Fruit fly (Drosophila melanogaster): ENCODE measurements around the gene CG13829.

DNA sequence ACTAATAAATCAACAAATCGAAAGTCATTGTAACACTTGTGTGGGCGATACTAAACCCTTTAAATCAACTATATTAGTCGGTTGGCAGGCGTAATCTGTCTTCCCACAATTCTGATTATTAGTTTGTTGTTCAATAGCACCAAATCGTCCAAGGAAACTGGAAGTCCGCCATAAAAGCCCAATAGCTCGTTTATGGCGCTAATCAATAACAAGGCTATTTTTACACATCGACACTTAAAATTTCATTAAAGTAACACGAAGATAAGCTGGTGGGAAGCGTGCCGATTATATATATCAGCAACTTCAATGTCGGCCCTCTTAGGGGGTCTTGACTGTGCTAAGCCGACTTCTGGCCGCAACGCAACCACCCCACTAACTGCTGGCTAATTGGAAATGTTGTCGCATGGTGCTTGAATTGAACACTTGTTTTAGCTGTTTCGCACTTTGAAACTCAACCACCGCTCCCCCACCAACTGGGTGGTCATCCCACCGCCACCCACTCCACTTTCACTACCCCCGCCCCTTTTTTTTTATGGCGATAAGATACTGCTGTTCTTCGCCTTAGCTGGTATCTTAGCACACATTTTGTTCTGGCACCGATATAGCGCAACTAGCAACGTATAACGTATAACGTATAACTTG, 22.0 kb downstream of the CG13829 start:
- TF ChIP-seq topi (GFP tag; optimal IDR thresholded peaks at IDR 0.05) (no peak), Hr4 (GFP tag; optimal IDR thresholded peaks at IDR 0.05) (no peak), net (GFP tag; optimal IDR thresholded peaks at IDR 0.05) (no peak), Lpt (GFP tag; optimal IDR thresholded peaks at IDR 0.05) (no peak), CG16779 (tag; optimal IDR thresholded peaks at IDR 0.05) (no peak), CG8632 (GFP tag; optimal IDR thresholded peaks at IDR 0.05) (no peak), CG31627 (GFP tag; optimal IDR thresholded peaks at IDR 0.05) (no peak), vri (GFP tag; optimal IDR thresholded peaks at IDR 0.05) (no peak), dac (GFP tag; optimal IDR thresholded peaks at IDR 0.05) (no peak), Eip93F (GFP tag; optimal IDR thresholded peaks at IDR 0.05) (no peak)

All from whole organism, prepupa.